Worm (Caenorhabditis elegans): ENCODE measurements around the gene eif-3.K.

ce11 chrV:12907436-12907835 lies 46.4 kb upstream of the eif-3.K start:
- TF ChIP-seq flt-1 (GFP tag; IDR thresholded peaks at IDR 0.05): no peak
- no peak for TF ChIP-seq ztf-23 (GFP tag; IDR thresholded peaks at IDR 0.05)
- no peak for TF ChIP-seq ref-1 (GFP tag; conservative IDR thresholded peaks at IDR 0.05)
- no peak for TF ChIP-seq med-1 (GFP tag; optimal IDR thresholded peaks at IDR 0.05; ENCODE audit: insufficient read depth)
- TF ChIP-seq klf-2 (GFP tag; conservative IDR thresholded peaks at IDR 0.05): no peak
- no peak for TF ChIP-seq cog-1 (tag; optimal IDR thresholded peaks at IDR 0.05)
- TF ChIP-seq ztf-29 (GFP tag; IDR thresholded peaks at IDR 0.05): no peak
- TF ChIP-seq T22C8.4 (GFP tag; IDR thresholded peaks at IDR 0.05): no peak
- no peak for TF ChIP-seq tab-1 (GFP tag; IDR thresholded peaks at IDR 0.05)

Data from whole organism, midembryonic.